Fruit fly (Drosophila melanogaster) whole organism, wandering third instar larva: ENCODE results near the gene nrv2.

Experiments
- Abd-B ChIP-seq: fragments of >200 bp; optimal IDR thresholded peaks from 2 replicates; lab custom pipeline; 2017; ENCODE audit warnings: missing biosample characterization, missing genetic modification characterization
- CG32264 ChIP-seq: fragments of 200-800 bp; sonication (Bioruptor generic); optimal IDR thresholded peaks from 2 replicates; lab custom pipeline; 2016; ENCODE audit warnings: missing biosample characterization, missing genetic modification characterization
- CrebA ChIP-seq: fragments of 200-800 bp; sonication (Bioruptor generic); optimal IDR thresholded peaks from 2 replicates; lab custom pipeline; 2016; ENCODE audit warnings: missing biosample characterization, mild to moderate bottlenecking, missing genetic modification characterization, borderline replicate concordance
- Dfd ChIP-seq: fragments of >200 bp; optimal IDR thresholded peaks from 2 replicates; lab custom pipeline; 2017; ENCODE audit warnings: missing biosample characterization, missing genetic modification characterization
- Dif ChIP-seq: fragments of 200-275, 200-300 bp; sonication (Bioruptor generic); optimal IDR thresholded peaks from 2 replicates; lab custom pipeline; 2018; ENCODE audit warnings: missing biosample characterization, missing genetic modification characterization; ENCODE audit not compliant: partially characterized antibody
- GATAd ChIP-seq: sonication (Bioruptor generic); optimal IDR thresholded peaks from 2 replicates; lab custom pipeline; 2016; ENCODE audit warnings: missing biosample characterization, missing genetic modification characterization
- HLH106 ChIP-seq: fragments of 200-800 bp; optimal IDR thresholded peaks from 3 replicates; lab custom pipeline; 2019; ENCODE audit warnings: missing biosample characterization, mild to moderate bottlenecking, missing genetic modification characterization, moderate library complexity
- Hnf4 ChIP-seq: fragments of 200-800 bp; sonication (Bioruptor generic); optimal IDR thresholded peaks from 2 replicates; lab custom pipeline; 2016; ENCODE audit warnings: missing biosample characterization, mild to moderate bottlenecking, missing genetic modification characterization
- Hr78 ChIP-seq: fragments of >200 bp; optimal IDR thresholded peaks from 2 replicates; lab custom pipeline; 2017; ENCODE audit warnings: missing biosample characterization, missing genetic modification characterization
- Hr83 ChIP-seq: fragments of 200-300 bp; sonication (Bioruptor generic); optimal IDR thresholded peaks from 2 replicates; lab custom pipeline; 2016; ENCODE audit warnings: missing biosample characterization, mild to moderate bottlenecking, missing genetic modification characterization, moderate library complexity; ENCODE audit not compliant: poor library complexity, severe bottlenecking
- Mio ChIP-seq: sonication (Bioruptor generic); optimal IDR thresholded peaks from 2 replicates; lab custom pipeline; 2016; ENCODE audit warnings: missing biosample characterization, missing genetic modification characterization
- Myc ChIP-seq: fragments of >200 bp; optimal IDR thresholded peaks from 2 replicates; lab custom pipeline; 2017
- N ChIP-seq: fragments of >200 bp; optimal IDR thresholded peaks from 2 replicates; lab custom pipeline; 2018; ENCODE audit warnings: missing biosample characterization, missing external identifiers, missing genetic modification characterization
- Vsx2 ChIP-seq: fragments of 200-300, 225-300 bp; sonication (Bioruptor generic); optimal IDR thresholded peaks from 2 replicates; lab custom pipeline; 2018; ENCODE audit warnings: missing biosample characterization, missing genetic modification characterization; ENCODE audit not compliant: partially characterized antibody
- br ChIP-seq: fragments of 200-800 bp; sonication (Bioruptor generic); optimal IDR thresholded peaks from 2 replicates; lab custom pipeline; 2016; ENCODE audit warnings: missing biosample characterization, missing genetic modification characterization
- brk ChIP-seq: fragments of 200-800 bp; sonication (Bioruptor generic); optimal IDR thresholded peaks from 2 replicates; lab custom pipeline; 2016; ENCODE audit warnings: missing biosample characterization, mild to moderate bottlenecking, missing genetic modification characterization
- dl ChIP-seq, 2 experiments: fragments of 175-275, 200-275 bp in 1 of 2; fragments of 200-275 bp in 1 of 2; sonication (Bioruptor generic); optimal IDR thresholded peaks; lab custom pipeline; 2018; ENCODE audit warnings: mild to moderate bottlenecking in 2 of 2, missing biosample characterization in 2 of 2, missing genetic modification characterization in 2 of 2, moderate library complexity in 2 of 2; ENCODE audit not compliant: partially characterized antibody in 2 of 2, insufficient read depth in 1 of 2
- dmrt93B ChIP-seq: fragments of 200-800 bp; sonication (Bioruptor generic); optimal IDR thresholded peaks from 2 replicates; lab custom pipeline; 2018; ENCODE audit warnings: missing biosample characterization, mild to moderate bottlenecking, missing genetic modification characterization
- ey ChIP-seq: fragments of 200-800 bp; sonication (Bioruptor generic); optimal IDR thresholded peaks from 2 replicates; lab custom pipeline; 2016; ENCODE audit warnings: missing biosample characterization, missing genetic modification characterization
- h ChIP-seq: fragments of 200-800 bp; sonication (Bioruptor generic); optimal IDR thresholded peaks from 3 replicates; lab custom pipeline; 2016; ENCODE audit warnings: missing biosample characterization, mild to moderate bottlenecking, missing genetic modification characterization
- jim ChIP-seq: fragments of 175-275, 200-325 bp; sonication (Bioruptor generic); optimal IDR thresholded peaks from 2 replicates; lab custom pipeline; 2016; ENCODE audit warnings: missing biosample characterization, mild to moderate bottlenecking, missing genetic modification characterization
- psq ChIP-seq: fragments of 200-800 bp; sonication (Bioruptor generic); optimal IDR thresholded peaks from 3 replicates; lab custom pipeline; 2017; ENCODE audit warnings: missing biosample characterization, mild to moderate bottlenecking, missing genetic modification characterization, moderate library complexity
- rgr ChIP-seq: fragments of 200-800 bp; sonication (Bioruptor generic); optimal IDR thresholded peaks from 3 replicates; lab custom pipeline; 2016; ENCODE audit warnings: missing biosample characterization, mild to moderate bottlenecking, missing genetic modification characterization
- sage ChIP-seq: fragments of 200-800 bp; sonication (Bioruptor generic); optimal IDR thresholded peaks from 2 replicates; lab custom pipeline; 2016; ENCODE audit warnings: missing biosample characterization, mild to moderate bottlenecking, missing genetic modification characterization
- sv ChIP-seq: fragments of 200-800 bp; sonication (Bioruptor generic); optimal IDR thresholded peaks from 3 replicates; lab custom pipeline; 2016; ENCODE audit warnings: missing biosample characterization, missing genetic modification characterization
- tai ChIP-seq: sonication (Bioruptor generic); optimal IDR thresholded peaks from 2 replicates; lab custom pipeline; 2016; ENCODE audit warnings: missing biosample characterization, missing genetic modification characterization
- usp ChIP-seq: fragments of >200 bp; optimal IDR thresholded peaks from 2 replicates; lab custom pipeline; 2017; ENCODE audit warnings: missing biosample characterization, missing genetic modification characterization

The nrv2 gene

DNA sequence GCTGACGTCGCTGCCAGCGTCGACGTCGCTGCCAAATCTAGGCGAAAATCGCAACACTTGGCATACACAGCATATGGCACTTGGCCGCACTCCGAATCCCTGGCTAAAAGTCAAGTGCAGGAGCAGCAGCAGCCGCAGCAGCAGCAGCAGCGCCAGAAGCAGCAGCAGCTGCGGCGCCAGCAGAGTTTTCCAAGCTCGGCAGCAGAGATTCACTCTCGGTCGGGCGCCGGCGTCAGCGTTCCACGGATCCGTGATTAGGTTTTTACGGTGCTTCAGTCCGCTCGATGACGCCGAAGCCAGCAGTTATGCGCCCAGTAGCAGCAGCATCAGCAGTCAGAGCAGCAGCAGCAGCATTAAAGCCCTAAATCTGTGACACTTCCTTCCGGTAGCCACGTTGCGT is 23.4 kb upstream of the nrv2 start:
- TF ChIP-seq N (GFP tag; lab: Kevin White, UChicago) (no peak), Dfd (GFP tag; lab: Kevin White, UChicago) (peak; percentile 30)

DNA sequence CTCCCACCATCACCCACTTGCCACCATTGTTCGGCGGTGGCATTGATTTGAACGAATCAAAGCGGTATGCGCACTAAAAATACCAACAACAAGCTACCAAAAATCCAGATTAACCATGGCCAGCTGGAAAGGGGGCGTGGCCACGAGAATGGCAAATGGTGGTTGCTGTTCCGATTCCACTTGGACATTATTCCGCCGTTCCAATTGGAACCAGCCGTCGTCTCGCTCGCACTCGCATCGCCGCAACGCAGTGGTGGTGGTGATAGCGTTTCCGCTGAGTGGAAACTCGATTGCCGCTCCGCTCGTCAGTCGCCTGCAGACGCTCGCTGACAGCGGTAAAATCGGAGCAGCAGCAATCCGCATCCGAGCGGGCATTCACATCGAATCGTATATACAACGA is 23.0 kb upstream of the nrv2 start, which contains the start of gene sens-2:
Gene sens-2, plus strand, starts transcription at position 304 of the 400 bp plus-strand sequence.
- no peak for TF ChIP-seq Hr83
- no peak for TF ChIP-seq Mio (GFP tag; lab: Kevin White, UChicago)
- no peak for TF ChIP-seq HLH106 (tag; lab: Kevin White, UChicago)
- TF ChIP-seq h (GFP tag; lab: Kevin White, UChicago): peak; percentile 12
- no peak for TF ChIP-seq N (GFP tag; lab: Kevin White, UChicago)
- TF ChIP-seq, all 38 proteins: peak for 1

DNA sequence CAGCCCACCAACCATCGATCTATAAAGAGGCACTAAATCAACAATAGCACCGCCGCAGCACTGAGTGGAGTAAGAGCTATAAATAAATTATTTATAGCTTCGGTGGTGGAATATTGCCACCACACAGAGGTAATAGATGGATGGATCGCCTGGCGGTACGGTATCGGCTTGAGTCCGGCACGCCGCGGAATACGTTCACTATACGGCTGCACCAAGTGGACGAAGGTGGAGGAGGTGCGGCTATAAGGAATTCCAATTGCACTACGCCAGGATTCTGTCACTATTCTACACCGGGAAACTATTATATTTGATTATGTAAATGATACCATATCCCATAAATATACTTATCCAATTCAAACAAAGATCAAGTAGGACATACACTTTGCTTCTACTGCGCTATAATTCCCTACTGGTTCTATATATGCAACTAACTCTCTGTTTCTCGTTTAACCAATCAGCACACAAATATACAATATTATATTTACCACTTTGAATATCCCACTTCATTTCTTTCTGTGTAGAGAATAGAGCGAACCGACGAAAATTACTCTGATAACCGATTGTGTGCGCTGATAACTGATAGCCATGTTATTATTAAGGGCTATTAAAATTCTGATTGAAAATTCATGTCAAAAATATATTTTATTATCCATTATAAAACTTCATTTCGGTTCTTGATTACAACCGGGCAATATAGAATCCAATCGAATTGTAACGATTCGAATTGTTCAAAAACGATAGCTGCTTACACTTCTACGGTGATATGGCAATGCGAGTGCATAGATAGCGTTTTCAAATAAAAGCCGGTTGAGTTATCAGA is 20.8 kb upstream of the nrv2 start:
- TF ChIP-seq jim (GFP tag; lab: Kevin White, UChicago) (no peak), dmrt93B (no peak), sv (GFP tag; lab: Kevin White, UChicago) (peak; percentile 17), rgr (GFP tag; lab: Kevin White, UChicago) (no peak), Hr78 (GFP tag; lab: Kevin White, UChicago) (no peak), tai (no peak), HLH106 (tag; lab: Kevin White, UChicago) (no peak), psq (GFP tag; lab: Kevin White, UChicago) (no peak), dl (GFP tag; optimal IDR thresholded peaks at IDR 0.05; lab: Kevin White, UChicago; ENCODE audit: insufficient read depth in 1 of 2, partially characterized antibody in 2 of 2) (no peak)

DNA sequence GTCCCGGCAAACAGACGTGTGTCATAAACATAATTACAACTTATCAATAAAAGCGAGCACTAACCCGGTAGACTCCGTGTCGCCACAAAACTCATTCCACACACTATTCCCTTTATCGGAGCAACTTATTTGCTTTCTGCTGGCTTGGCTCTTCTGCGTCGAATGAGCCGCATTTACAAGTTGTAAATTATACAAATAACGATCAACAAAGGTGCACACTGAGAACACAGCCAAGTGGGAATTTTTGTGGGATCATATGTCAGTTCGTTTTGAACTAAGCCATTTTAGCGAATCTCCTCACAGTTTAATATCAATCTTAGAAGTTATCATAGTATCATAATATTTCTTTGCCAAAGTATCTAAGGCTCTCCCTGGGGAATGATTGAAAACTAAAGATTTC is 19.7 kb upstream of the nrv2 start:
- TF ChIP-seq h (GFP tag; lab: Kevin White, UChicago): no peak
- no peak for TF ChIP-seq ey (GFP tag; lab: Kevin White, UChicago)
- TF ChIP-seq dl (GFP tag; optimal IDR thresholded peaks at IDR 0.05; lab: Kevin White, UChicago; ENCODE audit: insufficient read depth in 1 of 2, partially characterized antibody in 2 of 2): no peak
- no peak for TF ChIP-seq tai
- TF ChIP-seq Abd-B (GFP tag; lab: Kevin White, UChicago): no peak
- no peak for TF ChIP-seq Dfd (GFP tag; lab: Kevin White, UChicago)
- no peak for TF ChIP-seq GATAd (GFP tag; lab: Kevin White, UChicago)
- no peak for TF ChIP-seq N (GFP tag; lab: Kevin White, UChicago)
- TF ChIP-seq psq (GFP tag; lab: Kevin White, UChicago): no peak
- TF ChIP-seq br (GFP tag; lab: Kevin White, UChicago): no peak
- TF ChIP-seq CG32264 (GFP tag; lab: Kevin White, UChicago): no peak
- TF ChIP-seq brk (GFP tag; lab: Kevin White, UChicago): no peak
- no peak for TF ChIP-seq Dif (GFP tag; lab: Kevin White, UChicago)
- TF ChIP-seq Hr78 (GFP tag; lab: Kevin White, UChicago): no peak
- no peak for TF ChIP-seq CrebA
- no peak for TF ChIP-seq Mio (GFP tag; lab: Kevin White, UChicago)
- no peak for TF ChIP-seq usp (GFP tag; lab: Kevin White, UChicago)
- TF ChIP-seq Hr83: no peak
- TF ChIP-seq HLH106 (tag; lab: Kevin White, UChicago): no peak
- TF ChIP-seq Hnf4 (GFP tag; lab: Kevin White, UChicago): no peak
- TF ChIP-seq, all 38 proteins: peak for 0

DNA sequence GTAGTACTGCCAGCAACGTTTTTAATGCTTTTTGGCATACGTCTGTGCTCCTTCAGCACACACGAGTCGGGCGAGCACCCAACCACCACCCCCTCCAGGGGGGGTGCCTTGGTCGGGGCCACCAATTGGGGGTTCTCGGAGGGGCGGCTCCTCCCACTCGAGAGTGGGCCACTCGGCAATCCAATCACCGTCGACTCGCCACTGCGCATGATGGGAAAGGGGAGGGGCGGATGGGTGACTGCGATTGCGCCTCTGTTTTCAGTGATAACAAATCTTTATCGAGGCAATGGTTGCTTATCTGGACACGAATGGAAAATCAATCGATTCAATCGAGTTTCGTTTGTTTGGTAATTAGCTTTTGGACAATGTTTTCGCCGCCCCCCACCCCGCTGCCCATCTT is 18.8 kb upstream of the nrv2 start:
- TF ChIP-seq Dfd (GFP tag; lab: Kevin White, UChicago): peak; percentile 98
- no peak for TF ChIP-seq Mio (GFP tag; lab: Kevin White, UChicago)
- TF ChIP-seq Vsx2 (GFP tag; lab: Kevin White, UChicago): peak; percentile 60
- TF ChIP-seq sage (GFP tag; lab: Kevin White, UChicago): no peak
- no peak for TF ChIP-seq usp (GFP tag; lab: Kevin White, UChicago)

DNA sequence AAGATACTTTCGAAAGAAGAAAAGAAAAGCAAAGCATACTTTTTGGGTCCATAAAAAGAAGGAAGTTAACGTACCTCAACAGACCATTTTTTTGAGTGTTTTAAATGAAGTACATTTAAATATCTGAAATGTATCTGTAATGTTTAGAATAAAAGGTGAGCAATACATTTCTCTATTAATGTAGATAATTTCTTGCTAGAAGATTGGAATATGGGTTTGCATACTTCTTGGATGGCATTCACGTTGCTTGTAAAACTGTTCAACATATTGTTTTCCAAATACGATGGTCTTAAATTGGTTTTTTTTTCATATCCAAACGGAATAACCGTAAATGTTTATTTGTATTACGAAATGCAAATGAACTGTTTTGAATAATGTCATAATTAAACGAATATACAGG is 7.1 kb upstream of the nrv2 start, which contains the start of gene CG17375:
Gene CG17375, minus strand, starts transcription at position 10 of the 400 bp plus-strand sequence.
- TF ChIP-seq jim (GFP tag; lab: Kevin White, UChicago) (no peak), Myc (lab: Kevin White, UChicago) (peak; percentile 82)
